Worm (Caenorhabditis elegans) whole organism, L3 larva: ENCODE measurements around the gene F59A6.10.

Source experiments
- elt-2 ChIP-seq: sonication (generic microtip); optimal IDR thresholded peaks from 2 replicates; lab custom pipeline; 2016; ENCODE audit warnings: missing genetic modification reagents, mild to moderate bottlenecking, missing genetic modification characterization, missing compliant biosample characterization
- nhr-11 ChIP-seq: fragments of 150-350 bp; optimal IDR thresholded peaks from 2 replicates; lab custom pipeline; 2014; ENCODE audit warnings: missing biosample characterization, missing genetic modification characterization
- pqm-1 ChIP-seq: fragments of 150-350 bp; optimal IDR thresholded peaks from 2 replicates; lab custom pipeline; 2017; ENCODE audit warnings: missing biosample characterization, missing genetic modification characterization, inconsistent platforms
- unc-62 ChIP-seq: fragments of 150-350 bp; sonication (generic microtip); optimal IDR thresholded peaks from 4 replicates; lab custom pipeline; 2014; ENCODE audit warnings: missing biosample characterization, missing genetic modification reagents, missing genetic modification characterization
- zag-1 ChIP-seq: fragments of 150-350 bp; optimal IDR thresholded peaks from 2 replicates; lab custom pipeline; 2014; ENCODE audit warnings: missing biosample characterization, missing genetic modification characterization

DNA sequence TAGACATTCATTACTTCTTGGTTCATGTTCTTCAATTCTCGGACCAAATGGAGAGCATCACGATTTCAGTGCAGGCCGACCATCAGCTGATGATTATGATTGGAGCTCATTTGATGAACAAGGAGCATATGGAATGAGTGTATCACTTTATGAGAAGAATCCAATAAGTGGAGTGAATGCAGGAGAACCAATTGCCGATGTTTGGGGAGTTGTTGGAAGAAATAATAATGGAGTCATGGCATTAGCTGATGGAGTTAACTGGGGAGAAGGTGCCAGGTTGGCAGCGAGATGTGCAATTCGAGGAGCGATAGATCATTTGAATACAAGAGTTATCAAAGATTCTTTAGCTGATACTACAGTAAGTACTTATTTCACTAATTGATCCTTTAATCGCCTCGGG, 47.0 kb downstream of the F59A6.10 start:
- TF ChIP-seq pqm-1 (tag; lab: Kevin White, UChicago) (no peak), unc-62 (GFP tag; lab: Kevin White, UChicago) (no peak), zag-1 (tag; lab: Kevin White, UChicago) (no peak), elt-2 (no peak), nhr-11 (tag; lab: Kevin White, UChicago) (no peak)
